Fruit fly (Drosophila melanogaster): Measurements from ENCODE around the gene LManII.

The LManII gene

DNA sequence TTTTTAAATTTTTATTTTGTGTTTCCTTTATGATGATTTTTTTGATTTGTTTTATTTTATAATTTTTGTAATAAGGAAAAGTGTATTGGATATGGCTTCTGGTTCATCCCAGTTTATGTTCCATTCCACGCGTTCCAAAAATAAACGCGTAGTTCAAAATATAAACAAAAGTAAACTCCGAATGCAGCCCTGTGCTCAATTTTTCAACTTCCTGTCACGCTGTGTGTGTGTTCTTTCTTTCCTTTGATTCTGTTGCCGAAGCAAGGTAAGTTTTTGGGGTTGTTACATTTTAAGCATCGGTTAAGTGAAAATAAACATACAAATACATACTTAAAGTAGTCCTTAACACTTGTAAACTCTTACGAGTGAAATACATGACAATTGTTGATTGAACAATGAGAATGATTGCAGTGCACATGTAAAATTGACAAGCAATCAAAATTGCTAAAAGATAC is 49.3 kb upstream of the LManII start, which contains the start of the genes Ip259 and RpS27A (continued):
- TF ChIP-seq mirr (GFP tag; optimal IDR thresholded peaks at IDR 0.05): peak; percentile 79
- TF ChIP-seq Trl (optimal IDR thresholded peaks at IDR 0.05): no peak
- peak; percentile 78 for TF ChIP-seq Trl (GFP tag; optimal IDR thresholded peaks at IDR 0.05)
- peak; percentile 53 to 75 for TF ChIP-seq chif (GFP tag; optimal IDR thresholded peaks at IDR 0.05)
- peak; percentile 82 for TF ChIP-seq CG7271 (tag; optimal IDR thresholded peaks at IDR 0.05)
- no peak for TF ChIP-seq Kr (GFP tag; optimal IDR thresholded peaks at IDR 0.05)
- peak in 1 of 2 experiments; percentile 77 for TF ChIP-seq eve (GFP tag; optimal IDR thresholded peaks at IDR 0.05)
- TF ChIP-seq CG1832 (GFP tag; optimal IDR thresholded peaks at IDR 0.05): no peak
- TF ChIP-seq Xbp1 (GFP tag; optimal IDR thresholded peaks at IDR 0.05): peak; percentile 75
- TF ChIP-seq Dad (GFP tag; optimal IDR thresholded peaks at IDR 0.05): peak; percentile 65
- TF ChIP-seq CG14667 (GFP tag; IDR thresholded peaks at IDR 0.05): no peak; the same call in 1 of the 2 replicates
- peak; percentile 86 for TF ChIP-seq CG6765 (GFP tag; optimal IDR thresholded peaks at IDR 0.05)
- TF ChIP-seq Elba2 (GFP tag; optimal IDR thresholded peaks at IDR 0.05): no peak
- TF ChIP-seq Atf3 (GFP tag; optimal IDR thresholded peaks at IDR 0.05): peak; percentile 61
- peak; percentile 71 for TF ChIP-seq PHDP (tag; optimal IDR thresholded peaks at IDR 0.05)
- peak; percentile 54; the same call in 1 of the 2 replicates for TF ChIP-seq wdn (GFP tag; IDR thresholded peaks at IDR 0.05)
- TF ChIP-seq Hand (GFP tag; optimal IDR thresholded peaks at IDR 0.05): peak; percentile 25
- peak; percentile 6 for TF ChIP-seq CG16815 (GFP tag; optimal IDR thresholded peaks at IDR 0.05)
- TF ChIP-seq nerfin-1 (tag; optimal IDR thresholded peaks at IDR 0.05): peak; percentile 59
- TF ChIP-seq fu2 (GFP tag; optimal IDR thresholded peaks at IDR 0.05): peak; percentile 69
- peak; percentile 87 for TF ChIP-seq CG17328 (GFP tag; IDR thresholded peaks at IDR 0.05)
- peak; percentile 61 for TF ChIP-seq CG8924 (tag; optimal IDR thresholded peaks at IDR 0.05)
- peak; percentile 69 for TF ChIP-seq grau (tag; optimal IDR thresholded peaks at IDR 0.05)
- no peak for TF ChIP-seq Oli (tag; optimal IDR thresholded peaks at IDR 0.05)
- TF ChIP-seq CG2129 (GFP tag; IDR thresholded peaks at IDR 0.05; ENCODE audit: partially characterized antibody): no peak
- TF ChIP-seq CG10267 (tag; optimal IDR thresholded peaks at IDR 0.05): peak; percentile 60
- TF ChIP-seq CG14965 (GFP tag; optimal IDR thresholded peaks at IDR 0.05; ENCODE audit: borderline replicate concordance): no peak
- TF ChIP-seq CG3065 (GFP tag; optimal IDR thresholded peaks at IDR 0.05): peak; percentile 61
- TF ChIP-seq chn (GFP tag; optimal IDR thresholded peaks at IDR 0.05): peak; percentile 37
- no peak for TF ChIP-seq cad (GFP tag; optimal IDR thresholded peaks at IDR 0.05)
- peak; percentile 44; the same call in 1 of the 2 replicates for TF ChIP-seq CG10321 (GFP tag; IDR thresholded peaks at IDR 0.05)

DNA sequence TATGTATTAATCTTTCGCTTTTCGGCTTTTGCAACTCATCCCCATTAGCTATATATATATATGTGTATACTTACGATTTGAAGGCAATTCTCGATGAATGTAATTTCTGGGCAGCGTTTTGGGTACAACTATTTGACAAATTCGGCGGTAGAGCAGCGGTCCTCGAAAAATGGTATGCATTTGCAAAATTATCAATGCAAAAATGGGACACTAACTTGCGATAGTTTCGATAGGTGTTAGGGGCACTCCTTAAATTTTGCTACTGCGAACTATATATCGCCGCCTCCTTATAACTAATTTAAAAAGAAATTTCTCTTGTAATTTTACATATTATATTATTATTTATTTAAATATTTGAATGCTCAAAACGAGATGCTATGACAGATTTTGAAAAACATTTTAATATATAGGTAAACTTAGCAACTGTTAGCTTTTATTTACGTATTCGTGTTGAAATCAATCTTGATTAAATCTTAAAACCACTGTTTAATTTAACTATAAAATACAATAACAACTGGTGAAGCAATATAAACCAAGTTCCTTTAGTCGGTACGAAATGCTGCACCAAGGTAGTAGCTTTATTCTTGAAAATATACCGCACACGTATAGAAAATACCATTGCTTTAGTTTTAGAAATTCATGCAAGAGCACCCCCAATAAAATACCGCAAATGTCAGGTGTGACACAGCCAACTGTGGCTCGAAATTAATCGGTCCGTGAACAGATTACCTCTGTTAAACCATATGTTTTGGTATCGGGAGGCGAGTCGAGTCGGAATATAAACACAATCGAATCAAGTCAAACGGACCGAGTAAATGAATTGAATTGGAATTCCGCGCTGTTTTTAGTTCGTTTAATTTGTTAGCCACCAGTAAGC is 44.0 kb upstream of the LManII start, which contains the start of the genes CG5355 and Klp31E:
TSS of gene CG5355 (minus strand) at position 213 of the 877 bp plus-strand sequence.
TSS of gene Klp31E (plus strand) at position 767 of the 877 bp plus-strand sequence.
- TF ChIP-seq al (GFP tag; IDR thresholded peaks at IDR 0.05): 0 out of 2 replicates have a peak, but pooled peaks have one; percentile 16
- peak; percentile 36 for TF ChIP-seq Fer2 (tag; optimal IDR thresholded peaks at IDR 0.05)
- peak; percentile 7 to 41 for TF ChIP-seq chif (GFP tag; optimal IDR thresholded peaks at IDR 0.05)
- TF ChIP-seq cad (GFP tag; optimal IDR thresholded peaks at IDR 0.05): no peak
- peak; percentile 34 for TF ChIP-seq chm (GFP tag; IDR thresholded peaks at IDR 0.05)
- peak; percentile 68 for TF ChIP-seq CG1602 (GFP tag; optimal IDR thresholded peaks at IDR 0.05)
- TF ChIP-seq CG6175 (GFP tag; IDR thresholded peaks at IDR 0.05): no peak
- no peak for TF ChIP-seq usp (GFP tag; optimal IDR thresholded peaks at IDR 0.05)
- peak; percentile 11 for TF ChIP-seq Myb (GFP tag; optimal IDR thresholded peaks at IDR 0.05)
- peak; percentile 70; the same call in 1 of the 4 replicates for TF ChIP-seq chinmo (GFP tag; IDR thresholded peaks at IDR 0.05; ENCODE audit: partially characterized antibody)
- TF ChIP-seq CG15514 (GFP tag; optimal IDR thresholded peaks at IDR 0.05): peak; percentile 39
- TF ChIP-seq Bteb2 (GFP tag; optimal IDR thresholded peaks at IDR 0.05): peak; percentile 6
- TF ChIP-seq dan (GFP tag; IDR thresholded peaks at IDR 0.05): no peak
- peak; percentile 71 for TF ChIP-seq zen (tag; optimal IDR thresholded peaks at IDR 0.05)
- peak; percentile 45 for TF ChIP-seq Atf-2 (GFP tag; optimal IDR thresholded peaks at IDR 0.05)
- no peak for TF ChIP-seq gro (GFP tag; optimal IDR thresholded peaks at IDR 0.05)
- TF ChIP-seq CHES-1-like (GFP tag; optimal IDR thresholded peaks at IDR 0.05): peak; percentile 29
- TF ChIP-seq Asciz (GFP tag; optimal IDR thresholded peaks at IDR 0.05): peak; percentile 64
- no peak for TF ChIP-seq CG31365 (tag; optimal IDR thresholded peaks at IDR 0.05)
- peak; percentile 53 for TF ChIP-seq MESR4 (GFP tag; optimal IDR thresholded peaks at IDR 0.05)

Measured in whole organism, embryonic.